Worm (Caenorhabditis elegans): Measurements from ENCODE around the gene ugt-56.

The ugt-56 gene

ce11 chrV:12234293-12235004 lies 24.3 kb upstream of the ugt-56 start, which contains the start of gene myo-3:
Gene myo-3, minus strand, starts transcription at chrV:12234343.
- TF ChIP-seq mab-5 (tag; optimal IDR thresholded peaks at IDR 0.05), result no peak
- TF ChIP-seq unc-120 (tag; optimal IDR thresholded peaks at IDR 0.05; ENCODE audit: poor library complexity, severe bottlenecking), result peak; percentile 79
- TF ChIP-seq hlh-1 (tag; optimal IDR thresholded peaks at IDR 0.05), result peak; percentile 67
- no peak for TF ChIP-seq nhr-28 (tag; optimal IDR thresholded peaks at IDR 0.05)
- no peak for TF ChIP-seq sem-2 (GFP tag; optimal IDR thresholded peaks at IDR 0.05)

- TF ChIP-seq ham-2 (GFP tag; optimal IDR thresholded peaks at IDR 0.05), result no peak
- peak; percentile 35 for TF ChIP-seq unc-120 (tag; optimal IDR thresholded peaks at IDR 0.05; ENCODE audit: poor library complexity, severe bottlenecking)
- peak; percentile 81 for TF ChIP-seq hlh-1 (tag; optimal IDR thresholded peaks at IDR 0.05)
- no peak for TF ChIP-seq mls-2 (tag; optimal IDR thresholded peaks at IDR 0.05)
- no peak for TF ChIP-seq ceh-39 (tag; optimal IDR thresholded peaks at IDR 0.05)
- TF ChIP-seq drap-1 (GFP tag; optimal IDR thresholded peaks at IDR 0.05), result no peak
Measured at ce11 chrV:12235502-12235901, 23.3 kb upstream of the ugt-56 start.

DNA sequence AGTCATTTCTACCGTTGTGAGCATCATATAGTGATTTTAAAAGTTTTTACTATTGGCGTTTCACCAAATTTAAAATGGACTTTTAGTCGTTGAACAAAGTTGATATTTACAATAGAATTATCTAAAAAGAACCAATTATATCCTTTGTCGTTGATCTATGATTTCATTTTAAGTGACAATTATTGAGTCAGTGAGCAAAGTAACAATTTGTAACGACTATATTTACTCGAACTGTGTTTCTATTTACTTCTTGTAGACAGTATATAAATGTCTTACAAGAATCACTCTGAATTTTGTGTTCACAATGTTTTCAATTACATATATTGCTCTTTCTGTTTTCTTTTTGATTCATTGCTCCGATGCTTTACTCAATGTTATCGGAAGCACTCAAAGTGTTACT lies 17.7 kb upstream of the ugt-56 start, which contains the start of gene ttr-22:
ttr-22 (plus strand) TSS at position 301 of the 400 bp plus-strand sequence.
- TF ChIP-seq sem-2 (GFP tag; optimal IDR thresholded peaks at IDR 0.05) (no peak), M03D4.4 (tag; optimal IDR thresholded peaks at IDR 0.05) (no peak), ham-2 (GFP tag; optimal IDR thresholded peaks at IDR 0.05) (no peak), mls-2 (tag; optimal IDR thresholded peaks at IDR 0.05) (no peak)

- TF ChIP-seq snpc-4 (tag; optimal IDR thresholded peaks at IDR 0.05) (no peak), ztf-11 (tag; optimal IDR thresholded peaks at IDR 0.05) (no peak), ces-1 (GFP tag; optimal IDR thresholded peaks at IDR 0.05) (no peak), sptf-1 (tag; optimal IDR thresholded peaks at IDR 0.05) (no peak), mep-1 (tag; optimal IDR thresholded peaks at IDR 0.05) (no peak), unc-120 (tag; optimal IDR thresholded peaks at IDR 0.05; ENCODE audit: poor library complexity, severe bottlenecking) (no peak)
Measured at ce11 chrV:12244980-12245742, 13.6 kb upstream of the ugt-56 start, which contains the start of the genes T04H1.13, slfl-5 and rad-50. Gene T04H1.13, minus strand, starts transcription at chrV:12245030. Gene slfl-5, minus strand, starts transcription at chrV:12245044. Gene rad-50, plus strand, starts transcription at chrV:12245646.

DNA sequence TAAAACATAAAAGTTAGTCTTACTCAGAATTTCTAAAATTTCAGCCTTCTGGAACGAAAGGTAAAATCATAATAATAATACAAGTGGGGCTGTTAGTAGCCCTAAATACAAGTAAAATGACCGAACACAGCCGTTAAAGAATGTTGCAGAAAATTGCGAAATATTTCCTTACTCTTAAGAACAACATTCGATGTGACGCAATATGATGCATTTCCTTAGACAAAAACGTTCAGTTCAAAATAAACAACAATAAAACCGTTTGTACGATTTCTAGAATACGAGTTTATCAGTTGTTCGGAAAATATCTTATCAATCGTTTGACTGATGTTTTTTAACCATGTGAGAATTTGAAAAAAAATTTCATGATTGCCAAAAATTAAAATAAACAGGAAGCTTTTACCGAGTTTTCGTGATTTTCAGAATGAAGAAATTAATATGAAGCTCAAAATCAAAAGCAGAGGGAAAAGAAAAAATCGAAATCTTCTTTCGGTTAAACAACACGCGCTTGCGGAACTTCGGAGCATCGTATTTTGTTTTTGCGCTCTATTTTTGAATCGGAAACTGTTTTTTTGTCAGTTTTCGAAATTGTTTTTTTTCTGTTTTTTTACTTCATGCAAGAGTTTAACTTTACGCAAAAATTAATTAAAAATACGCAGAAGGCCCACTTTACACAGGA lies 12.9 kb upstream of the ugt-56 start:
- TF ChIP-seq zip-8 (tag; optimal IDR thresholded peaks at IDR 0.05) (peak; percentile 56), M03D4.4 (tag; optimal IDR thresholded peaks at IDR 0.05) (no peak)

ce11 chrV:12251041-12251440 lies 7.7 kb upstream of the ugt-56 start, which contains the start of gene T04H1.5:
Gene T04H1.5, plus strand, starts transcription at chrV:12251341.
- TF ChIP-seq mep-1 (tag; optimal IDR thresholded peaks at IDR 0.05) (no peak), elt-1 (tag; optimal IDR thresholded peaks at IDR 0.05; ENCODE audit: borderline replicate concordance, insufficient read depth) (no peak), sptf-1 (tag; optimal IDR thresholded peaks at IDR 0.05) (no peak), unc-39 (tag; optimal IDR thresholded peaks at IDR 0.05) (no peak), ceh-39 (tag; optimal IDR thresholded peaks at IDR 0.05) (no peak), pha-4 (tag; optimal IDR thresholded peaks at IDR 0.05) (no peak), M03D4.4 (tag; optimal IDR thresholded peaks at IDR 0.05) (no peak), lsy-2 (tag; optimal IDR thresholded peaks at IDR 0.05) (no peak), unc-62 (GFP tag; optimal IDR thresholded peaks at IDR 0.05) (no peak), drap-1 (GFP tag; optimal IDR thresholded peaks at IDR 0.05) (no peak), sem-2 (GFP tag; optimal IDR thresholded peaks at IDR 0.05) (no peak), nhr-2 (tag; optimal IDR thresholded peaks at IDR 0.05) (no peak), nhr-237 (tag; optimal IDR thresholded peaks at IDR 0.05) (no peak), blmp-1 (tag; optimal IDR thresholded peaks at IDR 0.05) (no peak), elt-3 (tag; optimal IDR thresholded peaks at IDR 0.05) (no peak), lin-13 (tag; optimal IDR thresholded peaks at IDR 0.05) (no peak)

Measured in whole organism, mixed stage, embryonic.